Worm (Caenorhabditis elegans): ENCODE measurements around the gene ztf-13.

Gene ztf-13

ce11 chrX:3102165-3102564 lies at the start of gene ztf-13:
Gene ztf-13 (minus strand): TSS chrX:3102175.
- peak; percentile 27 for TF ChIP-seq nhr-71 (tag; optimal IDR thresholded peaks at IDR 0.05)
- peak in 1 of 2 experiments; percentile 0 for TF ChIP-seq lin-35 (GFP tag; optimal IDR thresholded peaks at IDR 0.05)
- peak; percentile 28 for TF ChIP-seq lin-14 (GFP tag; optimal IDR thresholded peaks at IDR 0.05)
- TF ChIP-seq jun-1 (tag; optimal IDR thresholded peaks at IDR 0.05), result peak; percentile 6
- TF ChIP-seq nhr-19 (GFP tag; conservative IDR thresholded peaks at IDR 0.05), result no peak
- TF ChIP-seq nhr-90 (tag; optimal IDR thresholded peaks at IDR 0.05; ENCODE audit: poor library complexity), result peak; percentile 10
- no peak for TF ChIP-seq hlh-17 (GFP tag; optimal IDR thresholded peaks at IDR 0.05; ENCODE audit: borderline replicate concordance)
- TF ChIP-seq egl-13 (tag; optimal IDR thresholded peaks at IDR 0.05), result no peak
- TF ChIP-seq elt-2 (tag; optimal IDR thresholded peaks at IDR 0.05), result peak; percentile 81
- TF ChIP-seq nhr-237 (tag; optimal IDR thresholded peaks at IDR 0.05), result no peak

- no peak for TF ChIP-seq nhr-19 (GFP tag; conservative IDR thresholded peaks at IDR 0.05)
- peak; percentile 16 for TF ChIP-seq fkh-8 (tag; optimal IDR thresholded peaks at IDR 0.05)
- no peak for TF ChIP-seq ama-1 (optimal IDR thresholded peaks at IDR 0.05)
- no peak for TF ChIP-seq egl-13 (tag; optimal IDR thresholded peaks at IDR 0.05)
- no peak for TF ChIP-seq fos-1 (tag; optimal IDR thresholded peaks at IDR 0.05)
- TF ChIP-seq mab-9 (GFP tag; IDR thresholded peaks at IDR 0.05), result no peak
Observed at ce11 chrX:3145265-3145664, 43.3 kb upstream of the ztf-13 start, which contains the start of gene C15C7.4. Gene C15C7.4 (plus strand): TSS chrX:3145565.

ce11 chrX:3141704-3142103 lies 39.7 kb upstream of the ztf-13 start:
- TF ChIP-seq elt-2 (tag; optimal IDR thresholded peaks at IDR 0.05), result peak; percentile 67
- TF ChIP-seq fkh-4 (tag; optimal IDR thresholded peaks at IDR 0.05; ENCODE audit: borderline replicate concordance), result no peak
- no peak for TF ChIP-seq lin-13 (GFP tag; optimal IDR thresholded peaks at IDR 0.05)
- no peak for TF ChIP-seq ama-1 (optimal IDR thresholded peaks at IDR 0.05)
- no peak for TF ChIP-seq pqm-1 (tag; optimal IDR thresholded peaks at IDR 0.05)
- no peak for TF ChIP-seq C34B4.2 (tag; optimal IDR thresholded peaks at IDR 0.05)

ce11 chrX:3139516-3140301 lies 37.7 kb upstream of the ztf-13 start:
- TF ChIP-seq zip-4 (GFP tag; optimal IDR thresholded peaks at IDR 0.05), result no peak
- TF ChIP-seq egl-13 (tag; optimal IDR thresholded peaks at IDR 0.05), result peak; percentile 72
- no peak for TF ChIP-seq F16B12.6 (tag; optimal IDR thresholded peaks at IDR 0.05)
- no peak for TF ChIP-seq elt-3 (tag; optimal IDR thresholded peaks at IDR 0.05)
- TF ChIP-seq aha-1 (tag; optimal IDR thresholded peaks at IDR 0.05), result no peak
- no peak for TF ChIP-seq mdl-1 (tag; optimal IDR thresholded peaks at IDR 0.05)
- TF ChIP-seq ceh-90 (tag; optimal IDR thresholded peaks at IDR 0.05), result no peak
- no peak for TF ChIP-seq lir-3 (tag; optimal IDR thresholded peaks at IDR 0.05; ENCODE audit: poor library complexity)
- peak; percentile 48 for TF ChIP-seq nhr-47 (tag; optimal IDR thresholded peaks at IDR 0.05)
- TF ChIP-seq nhr-84 (tag; optimal IDR thresholded peaks at IDR 0.05), result no peak
- TF ChIP-seq nhr-77 (tag; optimal IDR thresholded peaks at IDR 0.05), result no peak
- no peak for TF ChIP-seq fkh-10 (GFP tag; optimal IDR thresholded peaks at IDR 0.05)
- peak; percentile 58 for TF ChIP-seq fkh-8 (tag; optimal IDR thresholded peaks at IDR 0.05)
- TF ChIP-seq mep-1 (tag; optimal IDR thresholded peaks at IDR 0.05), result no peak
- TF ChIP-seq nhr-71 (tag; optimal IDR thresholded peaks at IDR 0.05), result no peak
- TF ChIP-seq lin-35 (GFP tag; optimal IDR thresholded peaks at IDR 0.05), result no peak
- TF ChIP-seq dpl-1 (GFP tag; optimal IDR thresholded peaks at IDR 0.05), result no peak
- no peak for TF ChIP-seq sptf-1 (tag; optimal IDR thresholded peaks at IDR 0.05)
- no peak for TF ChIP-seq ztf-4 (tag; optimal IDR thresholded peaks at IDR 0.05)
- no peak for TF ChIP-seq nhr-11 (tag; optimal IDR thresholded peaks at IDR 0.05)
- no peak for TF ChIP-seq nhr-85 (tag)
- TF ChIP-seq unc-62 (GFP tag; optimal IDR thresholded peaks at IDR 0.05), result no peak
- no peak for TF ChIP-seq dsc-1 (tag; optimal IDR thresholded peaks at IDR 0.05)
- TF ChIP-seq lin-39 (tag; optimal IDR thresholded peaks at IDR 0.05), result no peak
